Fruit fly (Drosophila melanogaster) whole organism, larva: ENCODE data around the gene abd-A.

Source experiments
- noc ChIP-seq: fragments of 200-800 bp; sonication (Bioruptor generic); optimal IDR thresholded peaks from 3 replicates; lab custom pipeline; 2019; ENCODE audit warnings: missing biosample characterization, mild to moderate bottlenecking, missing genetic modification characterization, moderate library complexity

Gene abd-A

dm6 chr3R:16829859-16830557 lies at the start of gene abd-A:
abd-A (minus strand) TSS chr3R:16830049.
- no peak for TF ChIP-seq noc (tag; lab: Kevin White, UChicago)

- no peak for TF ChIP-seq noc (tag; lab: Kevin White, UChicago)
Observed at dm6 chr3R:16878442-16878841, 48.6 kb upstream of the abd-A start.

- TF ChIP-seq noc (tag; lab: Kevin White, UChicago) = no peak
Observed at dm6 chr3R:16876643-16877042, 46.8 kb upstream of the abd-A start.

dm6 chr3R:16875501-16875900 lies 45.7 kb upstream of the abd-A start:
- TF ChIP-seq noc (tag; lab: Kevin White, UChicago) = no peak

- TF ChIP-seq noc (tag; lab: Kevin White, UChicago) = no peak
Observed at dm6 chr3R:16872980-16873765, 43.3 kb upstream of the abd-A start.

dm6 chr3R:16871306-16871705 lies 41.5 kb upstream of the abd-A start:
- TF ChIP-seq noc (tag; lab: Kevin White, UChicago) = no peak

dm6 chr3R:16869257-16869656 lies 39.4 kb upstream of the abd-A start:
- no peak for TF ChIP-seq noc (tag; lab: Kevin White, UChicago)

- no peak for TF ChIP-seq noc (tag; lab: Kevin White, UChicago)
Observed at dm6 chr3R:16864983-16865382, 35.1 kb upstream of the abd-A start.

- no peak for TF ChIP-seq noc (tag; lab: Kevin White, UChicago)
Observed at dm6 chr3R:16861217-16861616, 31.4 kb upstream of the abd-A start.

dm6 chr3R:16859659-16860058 lies 29.8 kb upstream of the abd-A start:
- TF ChIP-seq noc (tag; lab: Kevin White, UChicago) = no peak

- no peak for TF ChIP-seq noc (tag; lab: Kevin White, UChicago)
Observed at dm6 chr3R:16857029-16858027, 27.5 kb upstream of the abd-A start.

- TF ChIP-seq noc (tag; lab: Kevin White, UChicago) = no peak
Observed at dm6 chr3R:16855850-16856249, 26.0 kb upstream of the abd-A start.

- no peak for TF ChIP-seq noc (tag; lab: Kevin White, UChicago)
Observed at dm6 chr3R:16854505-16854904, 24.7 kb upstream of the abd-A start.

dm6 chr3R:16850688-16851491 lies 21.0 kb upstream of the abd-A start:
- no peak for TF ChIP-seq noc (tag; lab: Kevin White, UChicago)

dm6 chr3R:16849839-16850238 lies 20.0 kb upstream of the abd-A start:
- no peak for TF ChIP-seq noc (tag; lab: Kevin White, UChicago)
